Fruit fly (Drosophila melanogaster) whole organism, pupa: ENCODE measurements around the gene Ir8a.

Experiments
- CG10348 ChIP-seq: fragments of 200-800 bp; sonication (Bioruptor generic); IDR thresholded peaks from 2 replicates; pipeline ENCODE4 v1.3.6; 2022; ENCODE audit warnings: missing biosample characterization, missing genetic modification characterization
- CG12605 ChIP-seq: fragments of 200-800 bp; sonication (Bioruptor generic); IDR thresholded peaks from 2 replicates; pipeline ENCODE4 v1.3.6; 2022; ENCODE audit warnings: missing biosample characterization, missing genetic modification characterization
- CG13204 ChIP-seq: fragments of 200-800 bp; sonication (Bioruptor generic); optimal IDR thresholded peaks from 2 replicates; lab custom pipeline; 2018; ENCODE audit warnings: missing biosample characterization, mild to moderate bottlenecking, missing genetic modification characterization, moderate library complexity
- CG14655 ChIP-seq: fragments of 200-800 bp; sonication (Bioruptor generic); optimal IDR thresholded peaks from 3 replicates; lab custom pipeline; 2017; ENCODE audit warnings: mild to moderate bottlenecking, missing biosample characterization, missing genetic modification reagents, missing genetic modification characterization
- CG15710 ChIP-seq: fragments of 200-800 bp; sonication (Bioruptor generic); optimal IDR thresholded peaks from 2 replicates; lab custom pipeline; 2018; ENCODE audit warnings: missing biosample characterization, mild to moderate bottlenecking, missing genetic modification characterization, moderate library complexity
- CG17806 ChIP-seq: fragments of 200-800 bp; sonication (Bioruptor generic); optimal IDR thresholded peaks from 2 replicates; lab custom pipeline; 2018; ENCODE audit warnings: missing biosample characterization, mild to moderate bottlenecking, missing genetic modification characterization, moderate library complexity
- CG32121 ChIP-seq: fragments of 200-800 bp; sonication (Bioruptor generic); IDR thresholded peaks from 2 replicates; pipeline ENCODE4 v1.3.6; 2022; ENCODE audit warnings: missing biosample characterization, missing genetic modification characterization
- CG34367 ChIP-seq: fragments of 200-800 bp; sonication (Bioruptor generic); optimal IDR thresholded peaks from 2 replicates; lab custom pipeline; 2018; ENCODE audit warnings: missing biosample characterization, mild to moderate bottlenecking, missing genetic modification characterization
- CG4496 ChIP-seq: fragments of 200-800 bp; sonication (Bioruptor generic); IDR thresholded peaks from 3 replicates; pipeline ENCODE4 v1.3.6; 2022; ENCODE audit warnings: missing biosample characterization, missing genetic modification characterization
- CG8159 ChIP-seq: fragments of 200-800 bp; sonication (Bioruptor generic); optimal IDR thresholded peaks from 3 replicates; lab custom pipeline; 2018; ENCODE audit warnings: missing biosample characterization, mild to moderate bottlenecking, missing genetic modification characterization, moderate library complexity
- CG8301 ChIP-seq: fragments of 200-800 bp; sonication (Bioruptor generic); optimal IDR thresholded peaks from 2 replicates; lab custom pipeline; 2018; ENCODE audit warnings: missing biosample characterization, mild to moderate bottlenecking, missing genetic modification characterization
- CG9948 ChIP-seq: fragments of 200-800 bp; sonication (Bioruptor generic); optimal IDR thresholded peaks from 2 replicates; lab custom pipeline; 2018; ENCODE audit warnings: missing biosample characterization, mild to moderate bottlenecking, missing genetic modification characterization, moderate library complexity
- D1 ChIP-seq: fragments of 200-800 bp; sonication (Bioruptor generic); optimal IDR thresholded peaks from 2 replicates; lab custom pipeline; 2018; ENCODE audit warnings: missing biosample characterization, mild to moderate bottlenecking, missing genetic modification characterization, moderate library complexity
- EcR ChIP-seq: fragments of 200-800 bp; sonication (Bioruptor generic); optimal IDR thresholded peaks from 3 replicates; lab custom pipeline; 2019; ENCODE audit warnings: missing biosample characterization, missing genetic modification characterization, mild to moderate bottlenecking, moderate library complexity, missing genetic modification reagents
- Ets98B ChIP-seq: fragments of 200-800 bp; sonication (Bioruptor generic); IDR thresholded peaks from 2 replicates; pipeline ENCODE4 v1.3.6; 2022; ENCODE audit warnings: missing biosample characterization, missing genetic modification characterization
- Pif1A ChIP-seq: fragments of 200-800 bp; sonication (Bioruptor generic); optimal IDR thresholded peaks from 3 replicates; lab custom pipeline; 2016; ENCODE audit warnings: missing biosample characterization, missing genetic modification characterization
- Pif1B ChIP-seq: fragments of 200-800 bp; sonication (Bioruptor generic); optimal IDR thresholded peaks from 3 replicates; lab custom pipeline; 2016; ENCODE audit warnings: missing biosample characterization, missing genetic modification characterization
- Snoo ChIP-seq: fragments of 200-800 bp; sonication (Bioruptor generic); optimal IDR thresholded peaks from 3 replicates; lab custom pipeline; 2017; ENCODE audit warnings: missing biosample characterization, mild to moderate bottlenecking, missing genetic modification characterization, inconsistent platforms
- fd96Ca ChIP-seq: fragments of 200-800 bp; sonication (Bioruptor generic); IDR thresholded peaks from 3 replicates; pipeline ENCODE4 v1.3.6; 2022; ENCODE audit warnings: missing biosample characterization, missing genetic modification characterization
- gl ChIP-seq: fragments of 200-800 bp; sonication (Bioruptor generic); optimal IDR thresholded peaks from 2 replicates; lab custom pipeline; 2018; ENCODE audit warnings: missing biosample characterization, mild to moderate bottlenecking, missing genetic modification characterization
- rn ChIP-seq: fragments of 200-800 bp; sonication (Bioruptor generic); IDR thresholded peaks from 2 replicates; pipeline ENCODE4 v1.3.6; 2022; ENCODE audit warnings: missing biosample characterization, missing genetic modification characterization

Gene Ir8a

dm6 chrX:9226837-9227236 is 9.5 kb downstream of the Ir8a start, which contains the start of gene Gr8a:
Gr8a (plus strand) TSS chrX:9227137.
- no peak for TF ChIP-seq CG13204 (GFP tag; lab: Kevin White, UChicago)
- no peak for TF ChIP-seq Ets98B (GFP tag; lab: Robert Waterston, UW)
- TF ChIP-seq CG4496 (GFP tag; lab: Robert Waterston, UW): no peak
- TF ChIP-seq CG9948 (tag; lab: Kevin White, UChicago): no peak
- no peak for TF ChIP-seq Snoo (tag; lab: Kevin White, UChicago)
- TF ChIP-seq CG32121 (GFP tag; lab: Robert Waterston, UW): no peak
- TF ChIP-seq CG12605 (GFP tag; lab: Robert Waterston, UW): no peak
- TF ChIP-seq CG34367 (tag; lab: Kevin White, UChicago): no peak
- TF ChIP-seq CG14655: no peak
- TF ChIP-seq CG8159 (tag; lab: Kevin White, UChicago): no peak

dm6 chrX:9225137-9225536 is 11.2 kb downstream of the Ir8a start, which contains the start of gene CG15370:
CG15370 (plus strand) TSS chrX:9225437.
- TF ChIP-seq CG12605 (GFP tag; lab: Robert Waterston, UW) (no peak), rn (no peak), CG15710 (tag; lab: Kevin White, UChicago) (no peak), CG13204 (GFP tag; lab: Kevin White, UChicago) (no peak), CG32121 (GFP tag; lab: Robert Waterston, UW) (no peak), CG34367 (tag; lab: Kevin White, UChicago) (no peak), Snoo (tag; lab: Kevin White, UChicago) (no peak), CG9948 (tag; lab: Kevin White, UChicago) (no peak), CG4496 (GFP tag; lab: Robert Waterston, UW) (no peak), Pif1A (GFP tag; lab: Kevin White, UChicago) (no peak), D1 (tag; lab: Kevin White, UChicago) (no peak), CG10348 (GFP tag; lab: Robert Waterston, UW) (no peak), CG8159 (tag; lab: Kevin White, UChicago) (no peak), CG8301 (tag; lab: Kevin White, UChicago) (no peak), Pif1B (GFP tag; lab: Kevin White, UChicago) (no peak), CG14655 (no peak), gl (tag; lab: Kevin White, UChicago) (no peak)
- TF ChIP-seq, all 21 proteins: peak for 0

dm6 chrX:9224423-9224822 is 12.0 kb downstream of the Ir8a start:
- no peak for TF ChIP-seq CG13204 (GFP tag; lab: Kevin White, UChicago)
- 0 out of 3 replicates have a peak, but pooled peaks have one; percentile 20 for TF ChIP-seq CG4496 (GFP tag; lab: Robert Waterston, UW)

- TF ChIP-seq Ets98B (GFP tag; lab: Robert Waterston, UW): peak; percentile 31; the same call in 1 of the 2 replicates
- TF ChIP-seq CG34367 (tag; lab: Kevin White, UChicago): no peak
- peak; percentile 26 for TF ChIP-seq CG14655
These were observed 13.2 kb downstream of the Ir8a start, which contains the start of gene t for dm6 chrX:9223182-9223581. t (minus strand) TSS chrX:9223257.

dm6 chrX:9220434-9220833 is 16.0 kb downstream of the Ir8a start:
- no peak for TF ChIP-seq CG13204 (GFP tag; lab: Kevin White, UChicago)
- no peak for TF ChIP-seq Pif1A (GFP tag; lab: Kevin White, UChicago)
- TF ChIP-seq CG12605 (GFP tag; lab: Robert Waterston, UW): peak; percentile 34; the same call in 1 of the 2 replicates
- peak; percentile 60 for TF ChIP-seq CG14655
- peak; percentile 75 for TF ChIP-seq CG32121 (GFP tag; lab: Robert Waterston, UW)
- TF ChIP-seq CG10348 (GFP tag; lab: Robert Waterston, UW): peak; percentile 66
- TF ChIP-seq CG4496 (GFP tag; lab: Robert Waterston, UW): peak; percentile 83
- TF ChIP-seq EcR (GFP tag; lab: Kevin White, UChicago): no peak
- peak; percentile 16 for TF ChIP-seq CG9948 (tag; lab: Kevin White, UChicago)
- TF ChIP-seq CG8301 (tag; lab: Kevin White, UChicago): peak; percentile 44
- TF ChIP-seq CG34367 (tag; lab: Kevin White, UChicago): no peak
- TF ChIP-seq fd96Ca: peak; percentile 78; the same call in 2 of the 3 replicates
- TF ChIP-seq Ets98B (GFP tag; lab: Robert Waterston, UW): peak; percentile 79
- TF ChIP-seq, all 21 proteins: peak for 9

- no peak for TF ChIP-seq CG8301 (tag; lab: Kevin White, UChicago)
- TF ChIP-seq gl (tag; lab: Kevin White, UChicago): no peak
- no peak for TF ChIP-seq CG10348 (GFP tag; lab: Robert Waterston, UW)
- no peak for TF ChIP-seq CG32121 (GFP tag; lab: Robert Waterston, UW)
- no peak for TF ChIP-seq CG9948 (tag; lab: Kevin White, UChicago)
- TF ChIP-seq CG15710 (tag; lab: Kevin White, UChicago): no peak
- no peak for TF ChIP-seq CG13204 (GFP tag; lab: Kevin White, UChicago)
- TF ChIP-seq CG4496 (GFP tag; lab: Robert Waterston, UW): no peak
- TF ChIP-seq Ets98B (GFP tag; lab: Robert Waterston, UW): no peak
- no peak for TF ChIP-seq Snoo (tag; lab: Kevin White, UChicago)
- no peak for TF ChIP-seq CG14655
- no peak for TF ChIP-seq EcR (GFP tag; lab: Kevin White, UChicago)
- TF ChIP-seq CG17806 (tag; lab: Kevin White, UChicago): no peak
- no peak for TF ChIP-seq D1 (tag; lab: Kevin White, UChicago)
- TF ChIP-seq rn: no peak
- TF ChIP-seq CG12605 (GFP tag; lab: Robert Waterston, UW): no peak
These were observed 19.8 kb downstream of the Ir8a start, which contains the start of gene CG15369 for dm6 chrX:9216572-9216971. CG15369 (plus strand) TSS chrX:9216872.
